Worm (Caenorhabditis elegans) whole organism, midembryonic: ENCODE data around the gene gos-28.

Source experiments
- flt-1 ChIP-seq: fragments of 200-800 bp; sonication (Bioruptor generic); IDR thresholded peaks from 2 replicates; pipeline ENCODE4 v1.3.6; 2022; ENCODE audit warnings: missing genetic modification characterization, missing compliant biosample characterization
- med-1 ChIP-seq: sonication (generic microtip); optimal IDR thresholded peaks from 2 replicates; lab custom pipeline; 2017; ENCODE audit warnings: missing genetic modification characterization, mild to moderate bottlenecking, missing compliant biosample characterization, antibody characterized with exemption, missing genetic modification reagents; ENCODE audit not compliant: insufficient read depth

ce11 chrIII:7319390-7319789, 29.6 kb downstream of the gos-28 start, which contains the start of gene F56C9.8:
- TF ChIP-seq flt-1 (GFP tag; lab: Robert Waterston, UW) (no peak), med-1 (GFP tag; lab: Kevin White, UChicago) (no peak)
